Fruit fly (Drosophila melanogaster): ENCODE results near the gene ArfGAP3.

ArfGAP3 gene

dm6 chr3L:22717137-22717767, at the start of gene ArfGAP3, which contains the start of gene CG32452:
Gene ArfGAP3 (minus strand): TSS chr3L:22717577.
Gene CG32452 (plus strand): TSS chr3L:22717728.
- TF ChIP-seq CG8478 (optimal IDR thresholded peaks at IDR 0.05) (no peak), CTCF (optimal IDR thresholded peaks at IDR 0.05) (peak; percentile 24 to 48)

- TF ChIP-seq CG8478 (optimal IDR thresholded peaks at IDR 0.05) (no peak), CTCF (optimal IDR thresholded peaks at IDR 0.05) (no peak)
Observed at dm6 chr3L:22749987-22750386, 32.6 kb upstream of the ArfGAP3 start.

- TF ChIP-seq CTCF (optimal IDR thresholded peaks at IDR 0.05): peak; percentile 37 to 46
- no peak for TF ChIP-seq CG8478 (optimal IDR thresholded peaks at IDR 0.05)
Observed at dm6 chr3L:22749147-22749550, 31.8 kb upstream of the ArfGAP3 start, which contains the start of gene SPoCk. Gene SPoCk (plus strand): TSS chr3L:22749444.

dm6 chr3L:22742945-22743582, 25.7 kb upstream of the ArfGAP3 start:
- TF ChIP-seq CTCF (optimal IDR thresholded peaks at IDR 0.05) (no peak), CG8478 (optimal IDR thresholded peaks at IDR 0.05) (no peak)

- TF ChIP-seq CTCF (optimal IDR thresholded peaks at IDR 0.05): no peak
- TF ChIP-seq CG8478 (optimal IDR thresholded peaks at IDR 0.05): no peak
Observed at dm6 chr3L:22742121-22742531, 24.7 kb upstream of the ArfGAP3 start.

- no peak for TF ChIP-seq CTCF (optimal IDR thresholded peaks at IDR 0.05)
- TF ChIP-seq CG8478 (optimal IDR thresholded peaks at IDR 0.05): no peak
Observed at dm6 chr3L:22741389-22742120, 24.2 kb upstream of the ArfGAP3 start, which contains the start of gene CG7369. Gene CG7369 (plus strand): TSS chr3L:22741793.

dm6 chr3L:22737732-22738611, 20.6 kb upstream of the ArfGAP3 start, which contains the start of gene CG11241:
Gene CG11241 (minus strand): TSS chr3L:22738420.
- TF ChIP-seq CTCF (optimal IDR thresholded peaks at IDR 0.05): no peak
- no peak for TF ChIP-seq CG8478 (optimal IDR thresholded peaks at IDR 0.05)

- TF ChIP-seq CG8478 (optimal IDR thresholded peaks at IDR 0.05): no peak
- no peak for TF ChIP-seq CTCF (optimal IDR thresholded peaks at IDR 0.05)
Observed at dm6 chr3L:22733607-22734006, 16.2 kb upstream of the ArfGAP3 start.

dm6 chr3L:22731393-22731792, 14.0 kb upstream of the ArfGAP3 start:
- TF ChIP-seq CG8478 (optimal IDR thresholded peaks at IDR 0.05) (no peak), CTCF (optimal IDR thresholded peaks at IDR 0.05) (no peak)

dm6 chr3L:22729466-22729865, 12.1 kb upstream of the ArfGAP3 start, which contains the start of gene CG32454:
Gene CG32454 (plus strand): TSS chr3L:22729766.
- TF ChIP-seq CTCF (optimal IDR thresholded peaks at IDR 0.05): no peak

- no peak for TF ChIP-seq CTCF (optimal IDR thresholded peaks at IDR 0.05)
- TF ChIP-seq CG8478 (optimal IDR thresholded peaks at IDR 0.05): no peak
Observed at dm6 chr3L:22727739-22728335, 10.5 kb upstream of the ArfGAP3 start, which contains the start of the genes CG14450 and CG11367. Gene CG14450 (minus strand): TSS chr3L:22727789. Gene CG11367 (plus strand): TSS chr3L:22728111.

- TF ChIP-seq CTCF (optimal IDR thresholded peaks at IDR 0.05) (no peak), CG8478 (optimal IDR thresholded peaks at IDR 0.05) (no peak)
Observed at dm6 chr3L:22724046-22724771, 6.8 kb upstream of the ArfGAP3 start.

- TF ChIP-seq CG8478 (optimal IDR thresholded peaks at IDR 0.05): no peak
- TF ChIP-seq CTCF (optimal IDR thresholded peaks at IDR 0.05): no peak
Observed at dm6 chr3L:22721991-22722390, 4.6 kb upstream of the ArfGAP3 start, which contains the start of gene CG14451. Gene CG14451 (minus strand): TSS chr3L:22722091.
